Worm (Caenorhabditis elegans) whole organism, L4 larva: Measurements from ENCODE around the gene D1046.18.

Experiments used
- aly-2 ChIP-seq: sonication (generic microtip); optimal IDR thresholded peaks from 2 replicates; lab custom pipeline; 2018; ENCODE audit warnings: missing biosample characterization, missing genetic modification characterization
- ama-1 ChIP-seq: fragments of 150-350 bp; optimal IDR thresholded peaks from 2 replicates; lab custom pipeline; 2014; ENCODE audit warnings: inconsistent platforms, mixed read lengths
- ceh-82 ChIP-seq: sonication (generic microtip); optimal IDR thresholded peaks from 2 replicates; lab custom pipeline; 2017; ENCODE audit warnings: missing biosample characterization, missing genetic modification characterization
- ces-1 ChIP-seq: fragments of 150-350 bp; sonication (generic microtip); optimal IDR thresholded peaks from 4 replicates; lab custom pipeline; 2014; ENCODE audit warnings: missing biosample characterization, missing genetic modification reagents, missing genetic modification characterization
- cey-2 ChIP-seq: sonication (generic microtip); optimal IDR thresholded peaks from 3 replicates; lab custom pipeline; 2017; ENCODE audit warnings: missing genetic modification characterization, mild to moderate bottlenecking, missing compliant biosample characterization, antibody characterized with exemption, borderline replicate concordance; ENCODE audit not compliant: insufficient read depth
- dpl-1 ChIP-seq: fragments of 150-350 bp; optimal IDR thresholded peaks from 2 replicates; lab custom pipeline; 2014; ENCODE audit warnings: missing biosample characterization, missing genetic modification reagents, missing genetic modification characterization
- egl-27 ChIP-seq: sonication (generic microtip); optimal IDR thresholded peaks from 3 replicates; lab custom pipeline; 2017; ENCODE audit warnings: missing biosample characterization, missing genetic modification reagents, missing genetic modification characterization
- fos-1 ChIP-seq: fragments of 150-350 bp; optimal IDR thresholded peaks from 2 replicates; lab custom pipeline; 2014; ENCODE audit warnings: missing biosample characterization, missing genetic modification characterization
- hlh-30 ChIP-seq: sonication (generic microtip); optimal IDR thresholded peaks from 2 replicates; lab custom pipeline; 2017; ENCODE audit warnings: antibody characterized with exemption, mild to moderate bottlenecking, missing genetic modification characterization, missing compliant biosample characterization; ENCODE audit not compliant: insufficient read depth
- lim-7 ChIP-seq: fragments of 200-800 bp; sonication (Bioruptor generic); IDR thresholded peaks from 2 replicates; pipeline ENCODE4 v1.3.6; 2022; ENCODE audit warnings: missing genetic modification characterization, missing compliant biosample characterization
- mep-1 ChIP-seq: fragments of 150-350 bp; sonication (generic microtip); optimal IDR thresholded peaks from 3 replicates; lab custom pipeline; 2014; ENCODE audit warnings: missing biosample characterization, missing genetic modification characterization
- pha-4 ChIP-seq, 2 experiments: fragments of 150-350 bp in 1 of 2; fragments of 200-800 bp in 1 of 2; sonication (Bioruptor generic) in 1 of 2; IDR thresholded peaks in 1 of 2; optimal IDR thresholded peaks in 1 of 2; 2 replicates each; pipeline versions ENCODE4 v1.3.6 to Lab custom; 2014 to 2022; ENCODE audit warnings: missing genetic modification characterization in 2 of 2, missing genetic modification reagents in 2 of 2, missing biosample characterization in 1 of 2, missing compliant biosample characterization in 1 of 2
- unc-62 ChIP-seq, 3 experiments: fragments of 150-350 bp in 1 of 3; sonication (generic microtip); optimal IDR thresholded peaks in 2 of 3; peaks in 1 of 3; 1 replicate in 1 of 3; 2 replicates in 2 of 3; lab custom pipeline; 2014 to 2017; ENCODE audit warnings: missing biosample characterization in 3 of 3, missing genetic modification characterization in 3 of 3, missing genetic modification reagents in 3 of 3, missing genotype in 1 of 3
- vab-7 ChIP-seq: fragments of 200-800 bp; sonication (Bioruptor generic); IDR thresholded peaks from 2 replicates; pipeline ENCODE4 v1.3.6; 2022; ENCODE audit warnings: missing genetic modification reagents, missing genetic modification characterization, missing compliant biosample characterization

DNA sequence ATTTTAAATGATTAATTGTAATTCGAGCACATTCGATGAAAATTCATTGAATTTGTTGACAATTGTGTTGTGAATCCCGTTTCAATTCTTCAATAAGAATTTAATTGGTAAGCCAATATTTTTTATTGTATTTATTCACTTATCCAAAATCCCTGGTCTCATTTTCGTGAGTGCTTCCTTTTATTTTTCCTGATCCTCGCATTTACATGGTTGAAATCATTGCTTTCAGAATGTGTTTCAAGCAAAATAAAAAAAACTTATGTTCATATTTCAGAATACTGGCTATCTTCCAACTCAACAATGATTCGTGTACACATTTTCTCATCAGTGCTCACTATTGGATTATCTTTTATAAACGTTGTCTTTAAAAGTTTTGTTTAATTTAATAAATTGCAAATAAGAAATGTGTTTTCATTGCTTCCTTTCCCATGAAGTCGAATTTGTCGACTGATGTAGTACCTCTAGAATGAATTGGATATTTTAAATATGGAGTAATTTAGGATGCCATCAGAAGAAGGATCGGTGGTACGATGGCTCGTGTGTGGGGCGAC lies at the start of gene D1046.18, which contains the start of gene slc-25A26:
- TF ChIP-seq unc-62 (GFP tag; optimal IDR thresholded peaks at IDR 0.05 in 1 of 2; lab: Kevin White, UChicago) (peak in 1 of 2 experiments; percentile 38), unc-62 (tag; optimal IDR thresholded peaks at IDR 0.05; lab: Kevin White, UChicago) (no peak), ama-1 (lab: Kevin White, UChicago) (no peak), pha-4 (GFP tag; IDR thresholded peaks at IDR 0.05; lab: Robert Waterston, UW) (no peak), pha-4 (tag; optimal IDR thresholded peaks at IDR 0.05; lab: Kevin White, UChicago) (no peak), dpl-1 (GFP tag; lab: Kevin White, UChicago) (no peak), fos-1 (no peak), hlh-30 (tag; lab: Kevin White, UChicago) (no peak), lim-7 (GFP tag; lab: Robert Waterston, UW) (no peak), ces-1 (GFP tag; lab: Kevin White, UChicago) (no peak), mep-1 (tag; lab: Kevin White, UChicago) (no peak), ceh-82 (tag; lab: Kevin White, UChicago) (no peak), cey-2 (tag; lab: Kevin White, UChicago) (no peak), egl-27 (tag; lab: Kevin White, UChicago) (no peak), vab-7 (GFP tag; lab: Robert Waterston, UW) (no peak), aly-2 (tag; lab: Kevin White, UChicago) (no peak)
